Fruit fly (Drosophila melanogaster) whole organism, wandering third instar larva: ENCODE results near the gene CG7810.

Source experiments
- Abd-B ChIP-seq: fragments of >200 bp; optimal IDR thresholded peaks from 2 replicates; lab custom pipeline; 2017; ENCODE audit warnings: missing biosample characterization, missing genetic modification characterization
- CG32264 ChIP-seq: fragments of 200-800 bp; sonication (Bioruptor generic); optimal IDR thresholded peaks from 2 replicates; lab custom pipeline; 2016; ENCODE audit warnings: missing biosample characterization, missing genetic modification characterization
- CG9705 ChIP-seq: fragments of 200-800 bp; sonication (Bioruptor generic); optimal IDR thresholded peaks from 2 replicates; lab custom pipeline; 2018; ENCODE audit warnings: missing biosample characterization, mild to moderate bottlenecking, missing genetic modification characterization
- CrebA ChIP-seq: fragments of 200-800 bp; sonication (Bioruptor generic); optimal IDR thresholded peaks from 2 replicates; lab custom pipeline; 2016; ENCODE audit warnings: missing biosample characterization, mild to moderate bottlenecking, missing genetic modification characterization, borderline replicate concordance
- Dfd ChIP-seq: fragments of >200 bp; optimal IDR thresholded peaks from 2 replicates; lab custom pipeline; 2017; ENCODE audit warnings: missing biosample characterization, missing genetic modification characterization
- Dif ChIP-seq: fragments of 200-275, 200-300 bp; sonication (Bioruptor generic); optimal IDR thresholded peaks from 2 replicates; lab custom pipeline; 2018; ENCODE audit warnings: missing biosample characterization, missing genetic modification characterization; ENCODE audit not compliant: partially characterized antibody
- GATAd ChIP-seq: sonication (Bioruptor generic); optimal IDR thresholded peaks from 2 replicates; lab custom pipeline; 2016; ENCODE audit warnings: missing biosample characterization, missing genetic modification characterization
- HLH106 ChIP-seq: fragments of 200-800 bp; optimal IDR thresholded peaks from 3 replicates; lab custom pipeline; 2019; ENCODE audit warnings: missing biosample characterization, mild to moderate bottlenecking, missing genetic modification characterization, moderate library complexity
- Hnf4 ChIP-seq: fragments of 200-800 bp; sonication (Bioruptor generic); optimal IDR thresholded peaks from 2 replicates; lab custom pipeline; 2016; ENCODE audit warnings: missing biosample characterization, mild to moderate bottlenecking, missing genetic modification characterization
- Hr78 ChIP-seq: fragments of >200 bp; optimal IDR thresholded peaks from 2 replicates; lab custom pipeline; 2017; ENCODE audit warnings: missing biosample characterization, missing genetic modification characterization
- Hr83 ChIP-seq: fragments of 200-300 bp; sonication (Bioruptor generic); optimal IDR thresholded peaks from 2 replicates; lab custom pipeline; 2016; ENCODE audit warnings: missing biosample characterization, mild to moderate bottlenecking, missing genetic modification characterization, moderate library complexity; ENCODE audit not compliant: poor library complexity, severe bottlenecking
- Jra ChIP-seq: sonication (Bioruptor generic); optimal IDR thresholded peaks from 2 replicates; lab custom pipeline; 2016; ENCODE audit warnings: missing biosample characterization, missing genetic modification characterization
- Mio ChIP-seq: sonication (Bioruptor generic); optimal IDR thresholded peaks from 2 replicates; lab custom pipeline; 2016; ENCODE audit warnings: missing biosample characterization, missing genetic modification characterization
- Myc ChIP-seq: fragments of >200 bp; optimal IDR thresholded peaks from 2 replicates; lab custom pipeline; 2017
- N ChIP-seq: fragments of >200 bp; optimal IDR thresholded peaks from 2 replicates; lab custom pipeline; 2018; ENCODE audit warnings: missing biosample characterization, missing external identifiers, missing genetic modification characterization
- OdsH ChIP-seq: fragments of 200-800 bp; sonication (Bioruptor generic); optimal IDR thresholded peaks from 2 replicates; lab custom pipeline; 2016; ENCODE audit warnings: missing biosample characterization, mild to moderate bottlenecking, missing genetic modification characterization
- Rel ChIP-seq, 2 experiments: fragments of 200-800 bp; sonication (Bioruptor generic) in 1 of 2; optimal IDR thresholded peaks; 2 replicates in 1 of 2; 3 replicates in 1 of 2; lab custom pipeline; 2016 to 2019; ENCODE audit warnings: mild to moderate bottlenecking in 2 of 2, missing biosample characterization in 2 of 2, missing genetic modification characterization in 2 of 2, moderate library complexity in 1 of 2
- Sp1 ChIP-seq: fragments of 200-800 bp; sonication (Bioruptor generic); optimal IDR thresholded peaks from 3 replicates; lab custom pipeline; 2019; ENCODE audit warnings: missing biosample characterization, mild to moderate bottlenecking, missing genetic modification characterization, moderate library complexity
- Vsx2 ChIP-seq: fragments of 200-300, 225-300 bp; sonication (Bioruptor generic); optimal IDR thresholded peaks from 2 replicates; lab custom pipeline; 2018; ENCODE audit warnings: missing biosample characterization, missing genetic modification characterization; ENCODE audit not compliant: partially characterized antibody
- br ChIP-seq: fragments of 200-800 bp; sonication (Bioruptor generic); optimal IDR thresholded peaks from 2 replicates; lab custom pipeline; 2016; ENCODE audit warnings: missing biosample characterization, missing genetic modification characterization
- brk ChIP-seq: fragments of 200-800 bp; sonication (Bioruptor generic); optimal IDR thresholded peaks from 2 replicates; lab custom pipeline; 2016; ENCODE audit warnings: missing biosample characterization, mild to moderate bottlenecking, missing genetic modification characterization
- dl ChIP-seq, 2 experiments: fragments of 175-275, 200-275 bp in 1 of 2; fragments of 200-275 bp in 1 of 2; sonication (Bioruptor generic); optimal IDR thresholded peaks; lab custom pipeline; 2018; ENCODE audit warnings: mild to moderate bottlenecking in 2 of 2, missing biosample characterization in 2 of 2, missing genetic modification characterization in 2 of 2, moderate library complexity in 2 of 2; ENCODE audit not compliant: partially characterized antibody in 2 of 2, insufficient read depth in 1 of 2
- dmrt93B ChIP-seq: fragments of 200-800 bp; sonication (Bioruptor generic); optimal IDR thresholded peaks from 2 replicates; lab custom pipeline; 2018; ENCODE audit warnings: missing biosample characterization, mild to moderate bottlenecking, missing genetic modification characterization
- dsf ChIP-seq: sonication (Bioruptor generic); optimal IDR thresholded peaks from 2 replicates; lab custom pipeline; 2016; ENCODE audit warnings: missing biosample characterization, missing genetic modification characterization, borderline replicate concordance
- ey ChIP-seq: fragments of 200-800 bp; sonication (Bioruptor generic); optimal IDR thresholded peaks from 2 replicates; lab custom pipeline; 2016; ENCODE audit warnings: missing biosample characterization, missing genetic modification characterization
- foxo ChIP-seq, 2 experiments: fragments of 200-800 bp; sonication (Bioruptor generic); optimal IDR thresholded peaks; 2 replicates in 1 of 2; 3 replicates in 1 of 2; lab custom pipeline; 2016 to 2017; ENCODE audit warnings: missing biosample characterization in 2 of 2, missing genetic modification characterization in 2 of 2
- fru ChIP-seq: fragments of 200-800 bp; sonication (Bioruptor generic); optimal IDR thresholded peaks from 3 replicates; lab custom pipeline; 2016; ENCODE audit warnings: missing biosample characterization, mild to moderate bottlenecking, missing genetic modification characterization
- h ChIP-seq: fragments of 200-800 bp; sonication (Bioruptor generic); optimal IDR thresholded peaks from 3 replicates; lab custom pipeline; 2016; ENCODE audit warnings: missing biosample characterization, mild to moderate bottlenecking, missing genetic modification characterization
- jim ChIP-seq: fragments of 175-275, 200-325 bp; sonication (Bioruptor generic); optimal IDR thresholded peaks from 2 replicates; lab custom pipeline; 2016; ENCODE audit warnings: missing biosample characterization, mild to moderate bottlenecking, missing genetic modification characterization
- lola ChIP-seq: fragments of >200 bp; optimal IDR thresholded peaks from 2 replicates; lab custom pipeline; 2017; ENCODE audit warnings: missing biosample characterization, missing genetic modification characterization
- pan ChIP-seq: fragments of >200 bp; optimal IDR thresholded peaks from 2 replicates; lab custom pipeline; 2017
- psq ChIP-seq: fragments of 200-800 bp; sonication (Bioruptor generic); optimal IDR thresholded peaks from 3 replicates; lab custom pipeline; 2017; ENCODE audit warnings: missing biosample characterization, mild to moderate bottlenecking, missing genetic modification characterization, moderate library complexity
- rgr ChIP-seq: fragments of 200-800 bp; sonication (Bioruptor generic); optimal IDR thresholded peaks from 3 replicates; lab custom pipeline; 2016; ENCODE audit warnings: missing biosample characterization, mild to moderate bottlenecking, missing genetic modification characterization
- sage ChIP-seq: fragments of 200-800 bp; sonication (Bioruptor generic); optimal IDR thresholded peaks from 2 replicates; lab custom pipeline; 2016; ENCODE audit warnings: missing biosample characterization, mild to moderate bottlenecking, missing genetic modification characterization
- sv ChIP-seq: fragments of 200-800 bp; sonication (Bioruptor generic); optimal IDR thresholded peaks from 3 replicates; lab custom pipeline; 2016; ENCODE audit warnings: missing biosample characterization, missing genetic modification characterization
- tai ChIP-seq: sonication (Bioruptor generic); optimal IDR thresholded peaks from 2 replicates; lab custom pipeline; 2016; ENCODE audit warnings: missing biosample characterization, missing genetic modification characterization
- usp ChIP-seq: fragments of >200 bp; optimal IDR thresholded peaks from 2 replicates; lab custom pipeline; 2017; ENCODE audit warnings: missing biosample characterization, missing genetic modification characterization
- woc ChIP-seq: sonication (Bioruptor generic); optimal IDR thresholded peaks from 2 replicates; lab custom pipeline; 2016; ENCODE audit warnings: missing biosample characterization, mild to moderate bottlenecking, missing genetic modification characterization

CG7810 gene

DNA sequence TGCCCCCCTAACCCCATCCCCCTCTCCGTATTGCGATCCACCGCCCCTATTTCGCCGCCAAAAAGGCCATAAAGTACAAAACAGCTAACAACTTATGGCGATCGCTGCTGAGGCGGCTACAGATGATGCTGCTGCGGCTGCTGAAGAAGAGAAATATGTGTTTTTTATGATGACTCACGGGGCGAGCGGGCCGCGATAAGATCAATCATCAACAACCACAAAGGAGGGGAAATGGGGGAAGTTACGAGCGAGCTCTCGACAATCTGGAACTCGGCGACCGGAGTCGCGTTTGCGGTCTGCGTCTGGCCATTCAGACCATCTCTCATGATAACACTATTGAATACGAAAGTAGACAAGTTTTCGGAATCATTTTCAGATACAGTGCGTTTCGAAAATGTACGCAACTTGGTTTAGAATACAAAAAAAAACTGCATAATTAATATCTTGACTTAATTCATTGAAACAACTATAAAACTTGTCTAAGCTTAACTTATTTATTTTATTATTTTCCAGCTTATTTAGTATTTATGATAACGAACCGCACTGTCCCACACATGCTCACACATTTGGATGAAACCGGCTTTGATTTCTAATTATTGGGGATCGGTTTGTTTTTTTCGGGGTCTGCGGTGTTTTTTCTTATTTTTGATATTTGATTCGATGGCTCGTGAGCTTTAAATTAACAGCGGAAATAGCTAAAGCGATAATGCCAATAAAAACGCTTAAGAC, 18.7 kb downstream of the CG7810 start (continued):
- peak; percentile 25 for TF ChIP-seq CG9705
- TF ChIP-seq lola = no peak
- TF ChIP-seq N (GFP tag; lab: Kevin White, UChicago) = no peak
- TF ChIP-seq usp (GFP tag; lab: Kevin White, UChicago) = no peak
- TF ChIP-seq CrebA (GFP tag; lab: Kevin White, UChicago) = peak; percentile 62
- TF ChIP-seq OdsH = peak; percentile 86
- peak; percentile 54 for TF ChIP-seq Dfd (GFP tag; lab: Kevin White, UChicago)
- TF ChIP-seq HLH106 (tag; lab: Kevin White, UChicago) = peak; percentile 78
- TF ChIP-seq CG32264 (GFP tag; lab: Kevin White, UChicago) = peak; percentile 56

DNA sequence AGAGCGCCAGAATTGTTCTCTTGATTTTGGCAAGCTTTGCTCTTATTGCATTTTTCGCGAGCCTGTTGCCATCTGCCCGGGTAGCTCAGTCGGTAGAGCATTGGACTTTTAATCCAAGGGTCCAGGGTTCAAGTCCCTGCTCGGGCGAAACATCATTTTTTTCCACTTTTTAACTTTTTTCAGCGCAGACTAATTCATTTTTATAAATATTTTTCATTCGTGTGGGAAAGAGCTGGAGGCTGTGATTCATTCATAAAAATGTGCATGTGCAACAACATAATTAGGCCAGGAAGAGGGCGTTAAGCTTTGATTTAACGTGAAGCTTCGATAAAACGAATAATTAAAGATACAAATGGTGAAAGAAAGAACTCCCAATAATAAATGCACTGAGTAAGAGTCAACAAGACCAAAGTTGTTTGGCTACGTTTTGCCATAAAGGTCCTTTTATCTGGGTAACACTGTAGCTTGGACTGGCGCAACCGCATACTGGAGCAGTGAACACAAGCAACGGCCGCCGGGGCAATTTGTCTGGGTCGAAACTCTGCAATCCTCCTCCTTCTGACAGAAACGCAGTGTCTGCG, 20.3 kb downstream of the CG7810 start:
- TF ChIP-seq HLH106 (tag; lab: Kevin White, UChicago) = peak; percentile 87
- peak; percentile 83 for TF ChIP-seq rgr (GFP tag; lab: Kevin White, UChicago)
- no peak for TF ChIP-seq Myc (lab: Kevin White, UChicago)
- peak; percentile 85 for TF ChIP-seq woc (GFP tag; lab: Kevin White, UChicago)
- peak; percentile 73 for TF ChIP-seq dmrt93B
- TF ChIP-seq dl (GFP tag; optimal IDR thresholded peaks at IDR 0.05; lab: Kevin White, UChicago; ENCODE audit: insufficient read depth in 1 of 2, partially characterized antibody in 2 of 2) = no peak
- TF ChIP-seq Mio (GFP tag; lab: Kevin White, UChicago) = peak; percentile 15
- peak; percentile 76 for TF ChIP-seq psq (GFP tag; lab: Kevin White, UChicago)
- peak; percentile 85 for TF ChIP-seq ey
- TF ChIP-seq br (GFP tag; lab: Kevin White, UChicago) = peak; percentile 85
- TF ChIP-seq usp (GFP tag; lab: Kevin White, UChicago) = no peak
- TF ChIP-seq Jra = peak; percentile 64
- peak; percentile 85 for TF ChIP-seq Hnf4 (GFP tag; lab: Kevin White, UChicago)
- no peak for TF ChIP-seq lola
- TF ChIP-seq Hr78 (GFP tag; lab: Kevin White, UChicago) = no peak
- no peak for TF ChIP-seq Abd-B (GFP tag; lab: Kevin White, UChicago)
- no peak for TF ChIP-seq Dif
- no peak for TF ChIP-seq Hr83 (GFP tag; lab: Kevin White, UChicago)
- peak; percentile 81 for TF ChIP-seq tai (GFP tag; lab: Kevin White, UChicago)
- no peak for TF ChIP-seq sv (GFP tag; lab: Kevin White, UChicago)
- peak; percentile 61 for TF ChIP-seq brk (GFP tag; lab: Kevin White, UChicago)
- no peak for TF ChIP-seq pan (lab: Kevin White, UChicago)
- TF ChIP-seq sage (GFP tag; lab: Kevin White, UChicago) = peak; percentile 73
- TF ChIP-seq foxo (GFP tag; optimal IDR thresholded peaks at IDR 0.05; lab: Kevin White, UChicago) = peak; percentile 30 to 89
- TF ChIP-seq jim = no peak
- no peak for TF ChIP-seq Vsx2
- TF ChIP-seq Dfd (GFP tag; lab: Kevin White, UChicago) = no peak
- peak; percentile 87 for TF ChIP-seq fru (GFP tag; lab: Kevin White, UChicago)
- no peak for TF ChIP-seq GATAd (GFP tag; lab: Kevin White, UChicago)
- TF ChIP-seq N (GFP tag; lab: Kevin White, UChicago) = no peak
- TF ChIP-seq CG9705 = peak; percentile 63
- TF ChIP-seq CG32264 (GFP tag; lab: Kevin White, UChicago) = peak; percentile 59
- TF ChIP-seq CrebA (GFP tag; lab: Kevin White, UChicago) = peak; percentile 62
- TF ChIP-seq Sp1 (GFP tag; lab: Kevin White, UChicago) = peak; percentile 85
- TF ChIP-seq Rel (GFP tag; optimal IDR thresholded peaks at IDR 0.05; lab: Kevin White, UChicago) = peak; percentile 8
- peak; percentile 62 for TF ChIP-seq Rel (tag; optimal IDR thresholded peaks at IDR 0.05; lab: Kevin White, UChicago)
- TF ChIP-seq h (GFP tag; lab: Kevin White, UChicago) = peak; percentile 89
- no peak for TF ChIP-seq dsf (GFP tag; lab: Kevin White, UChicago)
- TF ChIP-seq OdsH = peak; percentile 83
- TF ChIP-seq, all 38 proteins: peak for 22
